Worm (Caenorhabditis elegans) whole organism, late embryonic: ENCODE measurements around the gene znf-593.

Experiments
- C08G9.2 ChIP-seq: sonication (generic microtip); optimal IDR thresholded peaks from 2 replicates; lab custom pipeline; 2016; ENCODE audit warnings: mild to moderate bottlenecking, missing genetic modification characterization, moderate library complexity, missing compliant biosample characterization
- C38D4.7 ChIP-seq: fragments of 200-800 bp; sonication (Bioruptor generic); optimal IDR thresholded peaks from 2 replicates; lab custom pipeline; 2018; ENCODE audit warnings: mild to moderate bottlenecking, missing genetic modification characterization, moderate library complexity, missing compliant biosample characterization
- F13H6.1 ChIP-seq: sonication (generic microtip); optimal IDR thresholded peaks from 2 replicates; lab custom pipeline; 2016; ENCODE audit warnings: missing genetic modification characterization, missing compliant biosample characterization
- K02D7.2 ChIP-seq: sonication (generic microtip); optimal IDR thresholded peaks from 2 replicates; lab custom pipeline; 2017; ENCODE audit warnings: mild to moderate bottlenecking, missing genetic modification characterization, missing compliant biosample characterization
- K09A11.1 ChIP-seq: sonication (generic microtip); optimal IDR thresholded peaks from 2 replicates; lab custom pipeline; 2017; ENCODE audit warnings: antibody characterized with exemption, mild to moderate bottlenecking, missing genetic modification characterization, missing compliant biosample characterization; ENCODE audit not compliant: insufficient read depth
- Y22D7AL.16 ChIP-seq: sonication (generic microtip); optimal IDR thresholded peaks from 2 replicates; lab custom pipeline; 2016; ENCODE audit warnings: missing genetic modification characterization, missing compliant biosample characterization
- ahr-1 ChIP-seq: sonication (generic microtip); optimal IDR thresholded peaks from 2 replicates; lab custom pipeline; 2016; ENCODE audit warnings: missing genetic modification characterization, missing compliant biosample characterization
- ama-1 ChIP-seq: fragments of 150-350 bp; optimal IDR thresholded peaks from 2 replicates; lab custom pipeline; 2014
- ceh-14 ChIP-seq: sonication (generic microtip); optimal IDR thresholded peaks from 2 replicates; lab custom pipeline; 2016; ENCODE audit warnings: missing genotype, missing genetic modification characterization, missing compliant biosample characterization
- ceh-24 ChIP-seq: sonication (generic microtip); optimal IDR thresholded peaks from 2 replicates; lab custom pipeline; 2016; ENCODE audit warnings: mild to moderate bottlenecking, missing genetic modification characterization, missing compliant biosample characterization
- ceh-30 ChIP-seq: fragments of 150-350 bp; optimal IDR thresholded peaks from 2 replicates; lab custom pipeline; 2014; ENCODE audit warnings: missing biosample characterization, missing genetic modification characterization
- ceh-34 ChIP-seq: sonication (generic microtip); optimal IDR thresholded peaks from 2 replicates; lab custom pipeline; 2016; ENCODE audit warnings: mild to moderate bottlenecking, missing genetic modification characterization, missing compliant biosample characterization
- ceh-45 ChIP-seq: fragments of 200-800 bp; sonication (Bioruptor generic); IDR thresholded peaks from 2 replicates; pipeline ENCODE4 v1.3.6; 2022; ENCODE audit warnings: missing genetic modification reagents, missing genetic modification characterization, missing compliant biosample characterization
- ceh-48 ChIP-seq: sonication (generic microtip); optimal IDR thresholded peaks from 2 replicates; lab custom pipeline; 2016; ENCODE audit warnings: missing genetic modification characterization, inconsistent platforms, missing compliant biosample characterization
- che-1 ChIP-seq: sonication (generic microtip); optimal IDR thresholded peaks from 2 replicates; lab custom pipeline; 2016; ENCODE audit warnings: mild to moderate bottlenecking, missing genetic modification characterization, missing compliant biosample characterization
- dve-1 ChIP-seq: sonication (generic microtip); optimal IDR thresholded peaks from 2 replicates; lab custom pipeline; 2017; ENCODE audit warnings: antibody characterized with exemption, mild to moderate bottlenecking, missing genetic modification characterization, missing compliant biosample characterization
- elt-4 ChIP-seq: sonication (generic microtip); optimal IDR thresholded peaks from 2 replicates; lab custom pipeline; 2016; ENCODE audit warnings: missing genetic modification characterization, missing compliant biosample characterization
- ets-4 ChIP-seq: sonication (generic microtip); optimal IDR thresholded peaks from 2 replicates; lab custom pipeline; 2016; ENCODE audit warnings: missing genetic modification characterization, missing compliant biosample characterization
- eyg-1 ChIP-seq: sonication (generic microtip); optimal IDR thresholded peaks from 2 replicates; lab custom pipeline; 2016; ENCODE audit warnings: missing genotype, missing genetic modification characterization, missing compliant biosample characterization
- fkh-6 ChIP-seq: sonication (generic microtip); optimal IDR thresholded peaks from 2 replicates; lab custom pipeline; 2016; ENCODE audit warnings: missing genetic modification characterization, missing compliant biosample characterization
- hlh-13 ChIP-seq: fragments of 200-800 bp; sonication (Bioruptor generic); optimal IDR thresholded peaks from 2 replicates; lab custom pipeline; 2018; ENCODE audit warnings: mild to moderate bottlenecking, missing genetic modification characterization, missing compliant biosample characterization
- hlh-30 ChIP-seq: sonication (generic microtip); optimal IDR thresholded peaks from 2 replicates; lab custom pipeline; 2017; ENCODE audit warnings: antibody characterized with exemption, missing genetic modification characterization, missing compliant biosample characterization; ENCODE audit not compliant: insufficient read depth
- hlh-8 ChIP-seq: sonication (generic microtip); optimal IDR thresholded peaks from 2 replicates; lab custom pipeline; 2016; ENCODE audit warnings: missing genotype, missing genetic modification characterization, missing compliant biosample characterization
- lin-11 ChIP-seq: fragments of 200-800 bp; sonication (Bioruptor generic); optimal IDR thresholded peaks from 2 replicates; lab custom pipeline; 2018; ENCODE audit warnings: mild to moderate bottlenecking, missing genetic modification characterization, missing compliant biosample characterization
- madf-2 ChIP-seq: sonication (generic microtip); optimal IDR thresholded peaks from 2 replicates; lab custom pipeline; 2017; ENCODE audit warnings: missing genetic modification characterization, missing compliant biosample characterization
- nfya-1 ChIP-seq: sonication (generic microtip); optimal IDR thresholded peaks from 2 replicates; lab custom pipeline; 2017; ENCODE audit warnings: missing genetic modification characterization, mild to moderate bottlenecking, missing compliant biosample characterization, antibody characterized with exemption, moderate library complexity
- nhr-232 ChIP-seq: sonication (generic microtip); optimal IDR thresholded peaks from 2 replicates; lab custom pipeline; 2016; ENCODE audit warnings: missing genetic modification characterization, missing compliant biosample characterization
- npax-4 ChIP-seq: sonication (generic microtip); optimal IDR thresholded peaks from 2 replicates; lab custom pipeline; 2016; ENCODE audit warnings: missing genetic modification characterization, missing compliant biosample characterization
- odd-2 ChIP-seq: sonication (generic microtip); optimal IDR thresholded peaks from 2 replicates; lab custom pipeline; 2017; ENCODE audit warnings: antibody characterized with exemption, mild to moderate bottlenecking, missing genetic modification characterization, missing compliant biosample characterization
- pat-9 ChIP-seq: fragments of 200-800 bp; sonication (Bioruptor generic); optimal IDR thresholded peaks from 2 replicates; lab custom pipeline; 2018; ENCODE audit warnings: mild to moderate bottlenecking, missing genetic modification characterization, moderate library complexity, missing compliant biosample characterization
- pax-1 ChIP-seq: fragments of 150-350 bp; optimal IDR thresholded peaks from 2 replicates; lab custom pipeline; 2014; ENCODE audit warnings: missing biosample characterization, missing genetic modification characterization
- pha-4 ChIP-seq: fragments of 150-350 bp; optimal IDR thresholded peaks from 2 replicates; lab custom pipeline; 2018; ENCODE audit warnings: missing biosample characterization, missing genetic modification reagents, missing genetic modification characterization
- pros-1 ChIP-seq: fragments of 150-350 bp; optimal IDR thresholded peaks from 2 replicates; lab custom pipeline; 2014; ENCODE audit warnings: missing biosample characterization, missing genetic modification reagents, missing genetic modification characterization
- ref-2 ChIP-seq: sonication (generic microtip); optimal IDR thresholded peaks from 2 replicates; lab custom pipeline; 2016; ENCODE audit warnings: missing genetic modification characterization, missing compliant biosample characterization
- rnt-1 ChIP-seq: sonication (generic microtip); optimal IDR thresholded peaks from 2 replicates; lab custom pipeline; 2016; ENCODE audit warnings: missing genetic modification characterization, missing compliant biosample characterization
- sdc-2 ChIP-seq: sonication (generic microtip); optimal IDR thresholded peaks from 2 replicates; lab custom pipeline; 2016; ENCODE audit warnings: missing genotype, missing genetic modification characterization, missing compliant biosample characterization
- sox-2 ChIP-seq: fragments of 200-800 bp; sonication (Bioruptor generic); IDR thresholded peaks from 2 replicates; pipeline ENCODE4 v1.3.6; 2022; ENCODE audit warnings: missing genetic modification reagents, missing genetic modification characterization, missing compliant biosample characterization
- sox-4 ChIP-seq: sonication (generic microtip); optimal IDR thresholded peaks from 2 replicates; lab custom pipeline; 2017; ENCODE audit warnings: mild to moderate bottlenecking, missing genetic modification characterization, inconsistent platforms, missing compliant biosample characterization
- tbx-7 ChIP-seq: sonication (generic microtip); optimal IDR thresholded peaks from 2 replicates; lab custom pipeline; 2016; ENCODE audit warnings: missing genotype, missing genetic modification characterization, missing compliant biosample characterization
- ttx-3 ChIP-seq: sonication (generic microtip); optimal IDR thresholded peaks from 2 replicates; lab custom pipeline; 2016; ENCODE audit warnings: missing genetic modification reagents, missing genetic modification characterization, missing compliant biosample characterization
- unc-3 ChIP-seq, 2 experiments: fragments of 200-800 bp in 1 of 2; sonication (Bioruptor generic) in 1 of 2; sonication (generic microtip) in 1 of 2; conservative IDR thresholded peaks in 1 of 2; optimal IDR thresholded peaks in 1 of 2; 2 replicates each; pipeline versions ENCODE4 v1.3.6 to Lab custom; 2016 to 2022; ENCODE audit warnings: missing compliant biosample characterization in 2 of 2, missing genetic modification characterization in 2 of 2, missing genetic modification reagents in 1 of 2
- unc-42 ChIP-seq: sonication (generic microtip); optimal IDR thresholded peaks from 2 replicates; lab custom pipeline; 2016; ENCODE audit warnings: missing genotype, missing genetic modification characterization, missing compliant biosample characterization
- unc-55 ChIP-seq: sonication (generic microtip); optimal IDR thresholded peaks from 2 replicates; lab custom pipeline; 2017; ENCODE audit warnings: missing biosample characterization, missing genetic modification reagents, missing genetic modification characterization
- unc-86 ChIP-seq: sonication (generic microtip); optimal IDR thresholded peaks from 2 replicates; lab custom pipeline; 2016; ENCODE audit warnings: missing genetic modification characterization, missing compliant biosample characterization
- zip-5 ChIP-seq: sonication (generic microtip); optimal IDR thresholded peaks from 2 replicates; lab custom pipeline; 2016; ENCODE audit warnings: missing genetic modification characterization, missing compliant biosample characterization

znf-593 gene

DNA sequence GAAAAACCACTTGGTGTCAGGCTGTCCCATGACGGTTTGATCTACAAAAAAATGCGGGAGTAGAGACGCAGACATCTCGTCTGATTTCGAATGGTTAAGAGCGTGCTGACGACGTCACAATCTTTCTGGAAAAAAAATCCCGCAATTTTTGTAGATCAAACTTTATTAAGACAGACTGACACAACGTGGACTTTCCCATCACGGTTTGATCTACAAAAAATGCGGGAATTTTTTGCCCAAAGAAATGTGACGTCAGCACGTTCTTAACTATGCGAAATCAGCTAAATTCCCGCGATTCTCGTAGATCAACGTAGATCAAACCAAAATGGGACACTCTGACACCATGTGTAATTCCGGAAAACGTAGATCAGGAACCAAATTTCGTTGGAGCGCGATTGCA lies 20.0 kb upstream of the znf-593 start:
- TF ChIP-seq tbx-7 (tag; lab: Kevin White, UChicago) (no peak), pax-1 (tag; lab: Kevin White, UChicago) (no peak), odd-2 (tag; lab: Kevin White, UChicago) (no peak), unc-3 (GFP tag; conservative IDR thresholded peaks at IDR 0.05; lab: Robert Waterston, UW) (no peak), unc-3 (tag; optimal IDR thresholded peaks at IDR 0.05; lab: Kevin White, UChicago) (no peak), hlh-8 (tag; lab: Kevin White, UChicago) (no peak), ceh-48 (tag; lab: Kevin White, UChicago) (no peak), unc-86 (tag; lab: Kevin White, UChicago) (no peak)

DNA sequence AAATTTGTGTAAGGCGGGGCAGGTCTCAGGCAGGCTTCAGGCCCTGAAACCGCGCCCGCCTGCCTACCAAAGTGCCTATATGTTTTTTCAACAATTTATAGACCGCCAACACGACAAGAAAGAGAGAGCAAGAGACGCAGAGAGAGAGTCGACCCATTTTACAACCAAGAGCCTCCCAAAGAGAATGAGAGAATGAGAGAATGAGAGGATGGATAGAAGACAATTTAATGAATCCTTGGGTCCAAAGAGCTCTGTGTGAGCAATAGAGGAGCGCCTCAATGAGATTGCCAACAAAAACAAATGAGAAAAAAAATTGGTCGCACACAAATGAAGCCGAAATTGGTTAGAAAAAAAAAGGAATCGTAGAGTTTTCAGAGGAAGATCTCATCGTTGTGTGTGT lies 19.4 kb upstream of the znf-593 start:
- no peak for TF ChIP-seq ceh-45 (GFP tag; lab: Robert Waterston, UW)
- TF ChIP-seq ceh-30, result no peak
- no peak for TF ChIP-seq Y22D7AL.16
- TF ChIP-seq eyg-1, result no peak
- peak; percentile 59 for TF ChIP-seq unc-42 (tag; lab: Kevin White, UChicago)
- TF ChIP-seq ets-4 (tag; lab: Kevin White, UChicago), result no peak
- TF ChIP-seq ceh-34 (tag; lab: Kevin White, UChicago), result peak; percentile 34
- no peak for TF ChIP-seq sdc-2
- TF ChIP-seq F13H6.1 (tag; lab: Kevin White, UChicago), result no peak

- TF ChIP-seq ref-2 (tag; lab: Kevin White, UChicago) (no peak), sox-4 (peak; percentile 3), rnt-1 (tag; lab: Kevin White, UChicago) (no peak), pha-4 (no peak), hlh-13 (GFP tag; lab: Kevin White, UChicago) (no peak), ama-1 (peak; percentile 76), nfya-1 (tag; lab: Kevin White, UChicago) (peak; percentile 3), ceh-14 (tag; lab: Kevin White, UChicago) (peak; percentile 0), K02D7.2 (tag; lab: Kevin White, UChicago) (peak; percentile 59), pat-9 (tag; lab: Kevin White, UChicago) (no peak), Y22D7AL.16 (no peak)
These were observed 18.3 kb upstream of the znf-593 start for ce11 chrIII:11936668-11937276.

ce11 chrIII:11935948-11936280 lies 17.4 kb upstream of the znf-593 start:
- no peak for TF ChIP-seq ref-2 (tag; lab: Kevin White, UChicago)
- TF ChIP-seq sox-2, result no peak
- no peak for TF ChIP-seq nhr-232 (tag; lab: Kevin White, UChicago)
- no peak for TF ChIP-seq pax-1 (tag; lab: Kevin White, UChicago)
- TF ChIP-seq ceh-45 (GFP tag; lab: Robert Waterston, UW), result no peak
- TF ChIP-seq hlh-8 (tag; lab: Kevin White, UChicago), result no peak
- TF ChIP-seq sdc-2, result no peak
- TF ChIP-seq pha-4, result no peak
- no peak for TF ChIP-seq ceh-34 (tag; lab: Kevin White, UChicago)
- no peak for TF ChIP-seq unc-55
- TF ChIP-seq K02D7.2 (tag; lab: Kevin White, UChicago), result peak; percentile 49
- no peak for TF ChIP-seq sox-4
- TF ChIP-seq madf-2 (tag; lab: Kevin White, UChicago), result no peak
- TF ChIP-seq hlh-30 (tag; lab: Kevin White, UChicago), result no peak
- no peak for TF ChIP-seq zip-5 (tag; lab: Kevin White, UChicago)
- TF ChIP-seq che-1, result peak; percentile 41
- no peak for TF ChIP-seq ahr-1 (tag; lab: Kevin White, UChicago)
- no peak for TF ChIP-seq npax-4 (tag; lab: Kevin White, UChicago)
- no peak for TF ChIP-seq ceh-24 (tag; lab: Kevin White, UChicago)
- no peak for TF ChIP-seq eyg-1
- no peak for TF ChIP-seq K09A11.1 (tag; lab: Kevin White, UChicago)
- TF ChIP-seq pros-1 (tag; lab: Kevin White, UChicago), result no peak
- no peak for TF ChIP-seq C08G9.2 (tag; lab: Kevin White, UChicago)
- no peak for TF ChIP-seq fkh-6
- TF ChIP-seq ceh-48 (tag; lab: Kevin White, UChicago), result no peak
- TF ChIP-seq pat-9 (tag; lab: Kevin White, UChicago), result peak; percentile 17
- no peak for TF ChIP-seq ets-4 (tag; lab: Kevin White, UChicago)
- peak; percentile 51 for TF ChIP-seq ceh-14 (tag; lab: Kevin White, UChicago)
- no peak for TF ChIP-seq ttx-3 (tag; lab: Kevin White, UChicago)
- TF ChIP-seq lin-11 (tag; lab: Kevin White, UChicago), result no peak
- no peak for TF ChIP-seq C38D4.7
- TF ChIP-seq dve-1 (tag; lab: Kevin White, UChicago), result no peak
- TF ChIP-seq elt-4 (tag; lab: Kevin White, UChicago), result no peak
